Worm (Caenorhabditis elegans): Measurements from ENCODE around the gene cest-9.2.
A peak's percentile ranks its signal among the peaks of the same experiment; 100 is the strongest.

ce11 chrX:12182684-12183477 is 39.0 kb upstream of the cest-9.2 start:
- TF ChIP-seq unc-39 (tag; optimal IDR thresholded peaks at IDR 0.05) (no peak), mdl-1 (tag; optimal IDR thresholded peaks at IDR 0.05) (no peak), lsy-2 (tag; optimal IDR thresholded peaks at IDR 0.05) (no peak), skn-1 (tag; optimal IDR thresholded peaks at IDR 0.05) (no peak), nhr-6 (tag; optimal IDR thresholded peaks at IDR 0.05) (no peak), zag-1 (tag; optimal IDR thresholded peaks at IDR 0.05) (peak; percentile 47), nhr-12 (tag; optimal IDR thresholded peaks at IDR 0.05) (no peak), unc-62 (GFP tag; optimal IDR thresholded peaks at IDR 0.05) (peak; percentile 14), dmd-4 (tag; optimal IDR thresholded peaks at IDR 0.05) (no peak), lin-13 (GFP tag; optimal IDR thresholded peaks at IDR 0.05) (no peak), nhr-77 (tag; optimal IDR thresholded peaks at IDR 0.05) (no peak), lin-39 (tag; optimal IDR thresholded peaks at IDR 0.05) (no peak)

Measured in whole organism, L2 larva.